Fruit fly (Drosophila melanogaster): ENCODE results near the gene CG14313.

CG14313 gene

dm6 chr3R:18220211-18220749 is 28.5 kb upstream of the CG14313 start, which contains the start of the genes CG7988 and CG7183 (continued):
- peak; percentile 85 for TF ChIP-seq schlank (tag; optimal IDR thresholded peaks at IDR 0.05)
- TF ChIP-seq tna (GFP tag; IDR thresholded peaks at IDR 0.05; ENCODE audit: partially characterized antibody), result no peak
- TF ChIP-seq psq (GFP tag; optimal IDR thresholded peaks at IDR 0.05), result peak; percentile 92
- peak; percentile 91 for TF ChIP-seq vfl (GFP tag; optimal IDR thresholded peaks at IDR 0.05)
- TF ChIP-seq CG7271 (tag; optimal IDR thresholded peaks at IDR 0.05), result peak; percentile 96
- TF ChIP-seq CG34224 (GFP tag; IDR thresholded peaks at IDR 0.05; ENCODE audit: partially characterized antibody), result no peak
- TF ChIP-seq CG2116 (GFP tag; optimal IDR thresholded peaks at IDR 0.05), result peak; percentile 90
- TF ChIP-seq fu2 (GFP tag; optimal IDR thresholded peaks at IDR 0.05), result peak; percentile 92
- peak; percentile 98 for TF ChIP-seq esg (GFP tag; conservative IDR thresholded peaks at IDR 0.05)
- TF ChIP-seq pros (GFP tag; optimal IDR thresholded peaks at IDR 0.05), result peak; percentile 47
- peak; percentile 97 for TF ChIP-seq Ets65A (GFP tag)
- TF ChIP-seq Hr78 (GFP tag; optimal IDR thresholded peaks at IDR 0.05), result peak in 1 of 2 experiments; percentile 92
- TF ChIP-seq Tbp (GFP tag; optimal IDR thresholded peaks at IDR 0.05), result no peak
- peak; percentile 98 for TF ChIP-seq Awh (GFP tag; IDR thresholded peaks at IDR 0.05)
- no peak for TF ChIP-seq h (optimal IDR thresholded peaks at IDR 0.05)
- TF ChIP-seq CG2199 (GFP tag; IDR thresholded peaks at IDR 0.05), result peak; percentile 94
- peak; percentile 81 to 99 for TF ChIP-seq bsh (GFP tag; optimal IDR thresholded peaks at IDR 0.05)
- peak; percentile 99 for TF ChIP-seq dysf (GFP tag; IDR thresholded peaks at IDR 0.05)
- TF ChIP-seq ara (GFP tag; IDR thresholded peaks at IDR 0.05), result peak; percentile 98
- peak; percentile 85 for TF ChIP-seq CG15514 (GFP tag; optimal IDR thresholded peaks at IDR 0.05)
- peak; percentile 82 for TF ChIP-seq exex (tag; optimal IDR thresholded peaks at IDR 0.05)
- peak; percentile 99 for TF ChIP-seq CoRest (tag; optimal IDR thresholded peaks at IDR 0.05)
- TF ChIP-seq odd (GFP tag; optimal IDR thresholded peaks at IDR 0.05), result no peak
- peak; percentile 97 for TF ChIP-seq rib (GFP tag; IDR thresholded peaks at IDR 0.05)
- TF ChIP-seq Sin3A (optimal IDR thresholded peaks at IDR 0.05), result peak; percentile 14
- TF ChIP-seq CG14050 (GFP tag; IDR thresholded peaks at IDR 0.05), result peak; percentile 96
- peak; percentile 83 for TF ChIP-seq da (GFP tag; optimal IDR thresholded peaks at IDR 0.05)
- TF ChIP-seq H2.0 (GFP tag; IDR thresholded peaks at IDR 0.05), result peak; percentile 99
- peak; percentile 96 for TF ChIP-seq mam (GFP tag; optimal IDR thresholded peaks at IDR 0.05)
- TF ChIP-seq Antp (GFP tag; optimal IDR thresholded peaks at IDR 0.05), result peak; percentile 88
- peak; percentile 99 for TF ChIP-seq gcm (GFP tag; optimal IDR thresholded peaks at IDR 0.05)
- peak; percentile 96 for TF ChIP-seq CG12769 (tag; optimal IDR thresholded peaks at IDR 0.05)
- TF ChIP-seq CG18764 (GFP tag; optimal IDR thresholded peaks at IDR 0.05), result peak; percentile 96
- TF ChIP-seq CG12659 (GFP tag; optimal IDR thresholded peaks at IDR 0.05), result peak; percentile 98
- peak; percentile 99 for TF ChIP-seq sens (GFP tag)
- peak; percentile 95 for TF ChIP-seq Gug (GFP tag; IDR thresholded peaks at IDR 0.05)
- peak; percentile 98 for TF ChIP-seq Ada2b (GFP tag; IDR thresholded peaks at IDR 0.05)
- peak; percentile 79 for TF ChIP-seq ac (GFP tag; optimal IDR thresholded peaks at IDR 0.05)
- TF ChIP-seq CG14710 (tag; optimal IDR thresholded peaks at IDR 0.05), result peak; percentile 98
- peak; percentile 91 for TF ChIP-seq lbe (GFP tag; optimal IDR thresholded peaks at IDR 0.05)
- TF ChIP-seq trem (tag; optimal IDR thresholded peaks at IDR 0.05), result peak; percentile 97
- peak; percentile 94 for TF ChIP-seq gt (GFP tag; IDR thresholded peaks at IDR 0.05)
- peak; percentile 98 for TF ChIP-seq CG2120 (GFP tag; optimal IDR thresholded peaks at IDR 0.05)
- peak; percentile 94 for TF ChIP-seq gsb (GFP tag; IDR thresholded peaks at IDR 0.05)
- peak; percentile 90 for TF ChIP-seq crc (GFP tag; optimal IDR thresholded peaks at IDR 0.05)
- TF ChIP-seq wek (GFP tag; optimal IDR thresholded peaks at IDR 0.05), result peak; percentile 68
- TF ChIP-seq CG14667 (GFP tag; IDR thresholded peaks at IDR 0.05), result peak; percentile 99
- TF ChIP-seq yki (optimal IDR thresholded peaks at IDR 0.05), result no peak
- peak; percentile 98 for TF ChIP-seq CG11247 (GFP tag; IDR thresholded peaks at IDR 0.05)
- peak; percentile 82 for TF ChIP-seq sima (GFP tag; optimal IDR thresholded peaks at IDR 0.05)
- TF ChIP-seq lilli (GFP tag; optimal IDR thresholded peaks at IDR 0.05), result peak; percentile 98
- TF ChIP-seq CG11398 (GFP tag; optimal IDR thresholded peaks at IDR 0.05), result peak; percentile 84
